Worm (Caenorhabditis elegans) whole organism, midembryonic: ENCODE measurements around the gene set-30.

ENCODE experiments used
- cog-1 ChIP-seq: sonication (generic microtip); optimal IDR thresholded peaks from 2 replicates; lab custom pipeline; 2016; ENCODE audit warnings: missing genetic modification characterization, missing compliant biosample characterization
- flt-1 ChIP-seq: fragments of 200-800 bp; sonication (Bioruptor generic); IDR thresholded peaks from 2 replicates; pipeline ENCODE4 v1.3.6; 2022; ENCODE audit warnings: missing genetic modification characterization, missing compliant biosample characterization

DNA sequence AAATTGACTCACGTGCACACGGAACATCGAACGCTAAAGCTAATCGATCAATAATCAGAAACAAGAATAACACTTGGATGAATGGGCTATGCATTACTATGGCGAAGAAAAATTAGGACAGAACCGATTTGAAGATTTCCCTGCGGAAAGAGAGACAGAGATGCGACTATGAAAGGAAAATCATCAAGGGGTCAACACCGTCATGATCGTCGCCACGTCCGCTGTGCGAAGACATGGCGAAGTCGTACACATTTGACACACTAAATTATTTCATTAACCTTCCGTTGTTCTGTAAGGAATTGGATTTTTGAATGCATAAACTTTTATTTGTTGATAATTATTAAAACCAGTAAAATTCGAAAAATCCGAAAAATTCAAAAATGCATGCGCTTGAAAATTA lies 29.8 kb upstream of the set-30 start, which contains the start of gene M03F4.6:
- TF ChIP-seq flt-1 (GFP tag; lab: Robert Waterston, UW) = no peak
- no peak for TF ChIP-seq cog-1 (tag; lab: Kevin White, UChicago)
